Worm (Caenorhabditis elegans): ENCODE data around the gene pqn-31.

pqn-31 gene

ce11 chrV:9088758-9089157 lies 20.6 kb upstream of the pqn-31 start (continued):
- TF ChIP-seq dpl-1 (GFP tag; optimal IDR thresholded peaks at IDR 0.05) (no peak), zip-11 (GFP tag; IDR thresholded peaks at IDR 0.05) (no peak), Y48G9A.11 (GFP tag; IDR thresholded peaks at IDR 0.05) (no peak), saeg-2 (GFP tag; IDR thresholded peaks at IDR 0.05) (no peak), php-3 (GFP tag; IDR thresholded peaks at IDR 0.05) (peak; percentile 53), unc-62 (GFP tag; optimal IDR thresholded peaks at IDR 0.05 in 1 of 2) (no peak), unc-62 (tag; optimal IDR thresholded peaks at IDR 0.05) (no peak), T20F7.1 (GFP tag; optimal IDR thresholded peaks at IDR 0.05) (no peak), daf-8 (GFP tag; IDR thresholded peaks at IDR 0.05) (no peak), ZK337.2 (GFP tag; IDR thresholded peaks at IDR 0.05) (no peak), mxl-2 (GFP tag; conservative IDR thresholded peaks at IDR 0.05) (no peak), daf-16 (GFP tag; optimal IDR thresholded peaks at IDR 0.05) (no peak), daf-16 (tag; optimal IDR thresholded peaks at IDR 0.05) (no peak), ces-1 (GFP tag; optimal IDR thresholded peaks at IDR 0.05) (no peak), ceh-44 (GFP tag; IDR thresholded peaks at IDR 0.05) (no peak), dmd-9 (GFP tag; IDR thresholded peaks at IDR 0.05) (0 out of 2 replicates have a peak, but pooled peaks have one; percentile 47), attf-4 (tag; optimal IDR thresholded peaks at IDR 0.05) (no peak), F49E8.2 (tag; optimal IDR thresholded peaks at IDR 0.05; ENCODE audit: borderline replicate concordance) (no peak), vab-7 (GFP tag; IDR thresholded peaks at IDR 0.05) (peak; percentile 46; the same call in 1 of the 2 replicates), lin-38 (GFP tag; IDR thresholded peaks at IDR 0.05) (peak; percentile 42), ztf-7 (tag; optimal IDR thresholded peaks at IDR 0.05) (no peak), aha-1 (tag) (no peak), fos-1 (tag; optimal IDR thresholded peaks at IDR 0.05) (no peak), mdt-29 (GFP tag; IDR thresholded peaks at IDR 0.05) (peak; percentile 78; the same call in 1 of the 2 replicates), dmd-6 (GFP tag; IDR thresholded peaks at IDR 0.05) (peak; percentile 60), ctbp-1 (GFP tag; IDR thresholded peaks at IDR 0.05) (peak; percentile 88), spr-1 (tag; optimal IDR thresholded peaks at IDR 0.05) (no peak), hlh-30 (tag; optimal IDR thresholded peaks at IDR 0.05; ENCODE audit: insufficient read depth) (no peak), ceh-32 (tag; optimal IDR thresholded peaks at IDR 0.05; ENCODE audit: poor library complexity) (no peak), daf-12 (tag; optimal IDR thresholded peaks at IDR 0.05) (no peak), lin-15B (tag; optimal IDR thresholded peaks at IDR 0.05) (no peak), R02D3.7 (tag; optimal IDR thresholded peaks at IDR 0.05) (no peak), ama-1 (optimal IDR thresholded peaks at IDR 0.05) (no peak), mep-1 (tag; optimal IDR thresholded peaks at IDR 0.05) (no peak), hif-1 (tag; optimal IDR thresholded peaks at IDR 0.05) (no peak), nhr-42 (GFP tag; IDR thresholded peaks at IDR 0.05) (no peak), hlh-11 (tag; optimal IDR thresholded peaks at IDR 0.05) (peak; percentile 12), nhr-102 (tag; optimal IDR thresholded peaks at IDR 0.05) (no peak), F10B5.3 (tag; optimal IDR thresholded peaks at IDR 0.05) (no peak), dve-1 (tag; optimal IDR thresholded peaks at IDR 0.05; ENCODE audit: insufficient read depth) (no peak), mes-2 (tag; optimal IDR thresholded peaks at IDR 0.05; ENCODE audit: poor library complexity, severe bottlenecking) (no peak), nhr-77 (tag; optimal IDR thresholded peaks at IDR 0.05) (no peak), cey-2 (tag; optimal IDR thresholded peaks at IDR 0.05; ENCODE audit: borderline replicate concordance, insufficient read depth) (no peak), ceh-82 (tag; optimal IDR thresholded peaks at IDR 0.05) (no peak), lin-13 (GFP tag; optimal IDR thresholded peaks at IDR 0.05) (no peak), spr-3 (GFP tag; optimal IDR thresholded peaks at IDR 0.05) (no peak), arid-1 (GFP tag; conservative IDR thresholded peaks at IDR 0.05) (no peak), zfp-3 (GFP tag; conservative IDR thresholded peaks at IDR 0.05) (peak; percentile 96), nhr-6 (tag; optimal IDR thresholded peaks at IDR 0.05) (no peak), lsy-2 (tag; optimal IDR thresholded peaks at IDR 0.05) (no peak), nhr-237 (tag; optimal IDR thresholded peaks at IDR 0.05) (no peak), T26A8.4 (GFP tag; IDR thresholded peaks at IDR 0.05) (peak; percentile 76; the same call in 1 of the 2 replicates)

All from whole organism, L4 larva.